Fruit fly (Drosophila melanogaster) whole organism: ENCODE results near the gene CG13708.

Source experiments
- CG8478 ChIP-seq: fragments of >200 bp; optimal IDR thresholded peaks from 2 replicates; lab custom pipeline; 2018; ENCODE audit warnings: inconsistent platforms
- psq ChIP-seq: fragments of >200 bp; optimal IDR thresholded peaks from 2 replicates; lab custom pipeline; 2017

dm6 chr3L:4824356-4825138 is 8.8 kb downstream of the CG13708 start:
- TF ChIP-seq psq (lab: Kevin White, UChicago), result no peak
- TF ChIP-seq CG8478 (lab: Kevin White, UChicago), result no peak
